Worm (Caenorhabditis elegans) whole organism, mixed stage, embryonic: ENCODE results near the gene C49H3.6.
A peak's percentile ranks its signal among the peaks of the same experiment; 100 is the strongest.

Source experiments
- M03D4.4 ChIP-seq: sonication (generic microtip); optimal IDR thresholded peaks from 2 replicates; lab custom pipeline; 2017; ENCODE audit warnings: mild to moderate bottlenecking, missing genetic modification characterization, missing compliant biosample characterization
- bed-3 ChIP-seq: fragments of 200-800 bp; sonication (Bioruptor generic); optimal IDR thresholded peaks from 3 replicates; lab custom pipeline; 2018; ENCODE audit warnings: mild to moderate bottlenecking, missing genetic modification characterization, moderate library complexity, missing compliant biosample characterization
- ceh-39 ChIP-seq: fragments of 150-350 bp; optimal IDR thresholded peaks from 2 replicates; lab custom pipeline; 2014; ENCODE audit warnings: missing biosample characterization, missing genetic modification characterization
- ceh-43 ChIP-seq: fragments of 200-800 bp; sonication (Bioruptor generic); optimal IDR thresholded peaks from 2 replicates; lab custom pipeline; 2018; ENCODE audit warnings: mild to moderate bottlenecking, missing genetic modification characterization, moderate library complexity, missing compliant biosample characterization
- ceh-83 ChIP-seq: fragments of 200-800 bp; sonication (Bioruptor generic); optimal IDR thresholded peaks from 2 replicates; lab custom pipeline; 2018; ENCODE audit warnings: mild to moderate bottlenecking, missing genetic modification characterization, missing compliant biosample characterization
- ces-1 ChIP-seq: fragments of 150-350 bp; optimal IDR thresholded peaks from 2 replicates; lab custom pipeline; 2014; ENCODE audit warnings: missing biosample characterization, missing genetic modification reagents, missing genetic modification characterization
- drap-1 ChIP-seq: fragments of 200-800 bp; sonication (Bioruptor generic); optimal IDR thresholded peaks from 3 replicates; lab custom pipeline; 2018; ENCODE audit warnings: mild to moderate bottlenecking, missing genetic modification characterization, missing compliant biosample characterization
- elt-1 ChIP-seq: sonication (generic microtip); optimal IDR thresholded peaks from 2 replicates; lab custom pipeline; 2017; ENCODE audit warnings: missing genetic modification characterization, mild to moderate bottlenecking, missing compliant biosample characterization, antibody characterized with exemption, moderate library complexity, borderline replicate concordance; ENCODE audit not compliant: insufficient read depth
- elt-3 ChIP-seq: fragments of 150-350 bp; optimal IDR thresholded peaks from 2 replicates; lab custom pipeline; 2014; ENCODE audit warnings: missing biosample characterization, missing genetic modification characterization
- flh-1 ChIP-seq: fragments of 200-800 bp; sonication (Bioruptor generic); optimal IDR thresholded peaks from 2 replicates; lab custom pipeline; 2018; ENCODE audit warnings: mild to moderate bottlenecking, missing genetic modification characterization, moderate library complexity, missing compliant biosample characterization
- ham-2 ChIP-seq: fragments of 200-800 bp; sonication (Bioruptor generic); optimal IDR thresholded peaks from 2 replicates; lab custom pipeline; 2018; ENCODE audit warnings: mild to moderate bottlenecking, missing genetic modification characterization, missing compliant biosample characterization
- hlh-1 ChIP-seq: fragments of 150-350 bp; optimal IDR thresholded peaks from 2 replicates; lab custom pipeline; 2014; ENCODE audit warnings: missing biosample characterization, missing genetic modification reagents, missing genetic modification characterization
- lin-13 ChIP-seq: fragments of 150-350 bp; optimal IDR thresholded peaks from 2 replicates; lab custom pipeline; 2014; ENCODE audit warnings: missing biosample characterization, missing genetic modification characterization
- lin-32 ChIP-seq: fragments of 200-800 bp; sonication (Bioruptor generic); optimal IDR thresholded peaks from 2 replicates; lab custom pipeline; 2018; ENCODE audit warnings: mild to moderate bottlenecking, missing genetic modification characterization, missing compliant biosample characterization
- lsy-2 ChIP-seq: fragments of 150-350 bp; optimal IDR thresholded peaks from 2 replicates; lab custom pipeline; 2014; ENCODE audit warnings: missing biosample characterization, missing genetic modification characterization
- mab-5 ChIP-seq: fragments of 150-350 bp; optimal IDR thresholded peaks from 2 replicates; lab custom pipeline; 2014; ENCODE audit warnings: missing biosample characterization, missing genetic modification characterization
- mep-1 ChIP-seq: fragments of 150-350 bp; optimal IDR thresholded peaks from 2 replicates; lab custom pipeline; 2017; ENCODE audit warnings: missing biosample characterization, missing genetic modification reagents, missing genetic modification characterization, inconsistent platforms
- mls-2 ChIP-seq: sonication (generic microtip); optimal IDR thresholded peaks from 2 replicates; lab custom pipeline; 2016; ENCODE audit warnings: mild to moderate bottlenecking, missing genetic modification characterization, moderate library complexity, missing compliant biosample characterization
- nhr-12 ChIP-seq: fragments of 150-350 bp; optimal IDR thresholded peaks from 2 replicates; lab custom pipeline; 2014; ENCODE audit warnings: missing biosample characterization, missing genetic modification characterization
- nhr-2 ChIP-seq: fragments of 150-350 bp; optimal IDR thresholded peaks from 2 replicates; lab custom pipeline; 2014; ENCODE audit warnings: missing biosample characterization, missing genetic modification characterization
- nhr-76 ChIP-seq: sonication (generic microtip); optimal IDR thresholded peaks from 2 replicates; lab custom pipeline; 2017; ENCODE audit warnings: missing biosample characterization, missing genetic modification characterization
- pha-4 ChIP-seq: fragments of 150-350 bp; optimal IDR thresholded peaks from 2 replicates; lab custom pipeline; 2018; ENCODE audit warnings: missing biosample characterization, missing genetic modification reagents, missing genetic modification characterization
- snpc-4 ChIP-seq: fragments of 150-350 bp; optimal IDR thresholded peaks from 2 replicates; lab custom pipeline; 2014; ENCODE audit warnings: missing biosample characterization, missing genetic modification characterization
- sptf-1 ChIP-seq: sonication (generic microtip); optimal IDR thresholded peaks from 2 replicates; lab custom pipeline; 2017; ENCODE audit warnings: mild to moderate bottlenecking, missing genetic modification characterization, moderate library complexity, missing compliant biosample characterization
- tbx-8 ChIP-seq: fragments of 200-800 bp; sonication (Bioruptor generic); optimal IDR thresholded peaks from 2 replicates; lab custom pipeline; 2018; ENCODE audit warnings: mild to moderate bottlenecking, missing genetic modification characterization, moderate library complexity, missing compliant biosample characterization
- unc-120 ChIP-seq: sonication (generic microtip); optimal IDR thresholded peaks from 2 replicates; lab custom pipeline; 2017; ENCODE audit warnings: missing genetic modification characterization, missing compliant biosample characterization; ENCODE audit not compliant: poor library complexity, severe bottlenecking
- unc-62 ChIP-seq: fragments of 150-350 bp; optimal IDR thresholded peaks from 2 replicates; lab custom pipeline; 2014; ENCODE audit warnings: missing biosample characterization, missing genetic modification reagents, missing genetic modification characterization
- ztf-11 ChIP-seq: fragments of 150-350 bp; optimal IDR thresholded peaks from 2 replicates; lab custom pipeline; 2014; ENCODE audit warnings: missing biosample characterization, missing genetic modification characterization

Gene C49H3.6

DNA sequence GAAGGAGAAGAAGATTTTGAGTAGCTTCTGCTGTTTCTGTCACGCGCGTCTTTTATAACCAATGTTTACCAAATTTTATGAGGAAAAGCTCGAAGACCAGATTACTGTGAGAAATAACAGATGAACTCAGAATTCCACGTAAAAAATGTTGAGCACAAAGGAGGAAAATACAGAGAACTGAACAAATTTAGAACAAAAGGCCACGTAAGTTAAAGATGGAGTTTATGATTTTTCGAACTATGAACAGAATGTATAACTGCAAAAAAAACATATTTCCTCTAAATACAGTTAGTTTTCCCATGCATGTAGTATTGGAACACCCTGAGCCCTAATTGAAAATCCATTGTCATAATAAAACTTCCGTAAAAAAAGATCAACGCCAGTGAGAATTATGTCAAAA lies 37.4 kb downstream of the C49H3.6 start, which contains the start of gene exc-9:
TSS of gene exc-9 (minus strand) at position 101 of the 400 bp plus-strand sequence.
- TF ChIP-seq elt-1 (tag; lab: Kevin White, UChicago) (no peak), ceh-83 (GFP tag; lab: Kevin White, UChicago) (no peak), mep-1 (tag; lab: Kevin White, UChicago) (no peak), unc-62 (no peak)
- TF ChIP-seq, all 35 proteins: peak for 0

DNA sequence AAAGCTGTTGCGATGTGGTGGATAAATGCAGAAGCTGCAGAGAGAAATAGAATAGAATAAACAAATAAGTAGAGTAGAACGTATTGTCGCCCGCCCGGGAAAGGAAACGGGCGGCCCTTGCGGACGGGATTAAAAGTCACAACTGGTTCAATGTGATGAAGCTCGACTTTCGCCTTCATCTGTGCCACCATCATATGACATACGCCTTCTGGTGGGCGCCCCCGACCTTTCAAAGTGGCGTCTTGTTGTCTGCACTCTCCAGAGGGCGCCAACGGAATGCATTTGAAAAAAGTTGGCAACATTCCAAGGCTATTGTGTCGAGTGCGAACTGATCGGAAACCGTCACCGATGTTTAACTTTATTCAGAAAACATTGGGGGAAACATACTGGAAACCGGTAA lies 39.7 kb downstream of the C49H3.6 start:
- TF ChIP-seq ceh-39 (tag; lab: Kevin White, UChicago) (no peak), elt-1 (tag; lab: Kevin White, UChicago) (no peak), nhr-76 (no peak), snpc-4 (no peak), drap-1 (GFP tag; lab: Kevin White, UChicago) (no peak), pha-4 (no peak), lin-32 (GFP tag; lab: Kevin White, UChicago) (no peak), ces-1 (GFP tag; lab: Kevin White, UChicago) (no peak), nhr-2 (tag; lab: Kevin White, UChicago) (no peak), flh-1 (GFP tag; lab: Kevin White, UChicago) (no peak), lsy-2 (tag; lab: Kevin White, UChicago) (no peak), ceh-83 (GFP tag; lab: Kevin White, UChicago) (no peak)

DNA sequence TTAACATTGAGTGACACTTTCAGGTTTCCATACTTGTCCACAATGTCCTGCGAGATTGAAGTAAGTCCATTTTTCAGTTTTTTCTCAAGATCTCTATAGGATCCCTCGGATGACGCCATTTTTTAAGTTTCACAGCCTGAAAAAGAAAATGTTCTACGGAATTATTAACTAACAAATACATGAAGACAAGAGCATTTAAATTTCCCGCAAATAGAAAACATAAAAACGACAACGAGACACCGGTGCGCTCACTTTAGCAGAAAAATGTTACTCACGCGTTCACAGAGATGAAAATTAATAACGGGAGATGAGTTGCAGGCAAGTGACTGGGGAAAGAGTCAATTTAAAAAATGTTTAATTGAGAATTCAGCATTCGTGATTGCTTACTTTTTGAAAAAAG lies 42.9 kb downstream of the C49H3.6 start, which contains the start of gene czw-1:
TSS of gene czw-1 (minus strand) at position 369 of the 400 bp plus-strand sequence.
- TF ChIP-seq bed-3 = no peak
- no peak for TF ChIP-seq mep-1 (tag; lab: Kevin White, UChicago)
- no peak for TF ChIP-seq nhr-76
- no peak for TF ChIP-seq tbx-8 (GFP tag; lab: Kevin White, UChicago)
- TF ChIP-seq, all 35 proteins: peak for 0

DNA sequence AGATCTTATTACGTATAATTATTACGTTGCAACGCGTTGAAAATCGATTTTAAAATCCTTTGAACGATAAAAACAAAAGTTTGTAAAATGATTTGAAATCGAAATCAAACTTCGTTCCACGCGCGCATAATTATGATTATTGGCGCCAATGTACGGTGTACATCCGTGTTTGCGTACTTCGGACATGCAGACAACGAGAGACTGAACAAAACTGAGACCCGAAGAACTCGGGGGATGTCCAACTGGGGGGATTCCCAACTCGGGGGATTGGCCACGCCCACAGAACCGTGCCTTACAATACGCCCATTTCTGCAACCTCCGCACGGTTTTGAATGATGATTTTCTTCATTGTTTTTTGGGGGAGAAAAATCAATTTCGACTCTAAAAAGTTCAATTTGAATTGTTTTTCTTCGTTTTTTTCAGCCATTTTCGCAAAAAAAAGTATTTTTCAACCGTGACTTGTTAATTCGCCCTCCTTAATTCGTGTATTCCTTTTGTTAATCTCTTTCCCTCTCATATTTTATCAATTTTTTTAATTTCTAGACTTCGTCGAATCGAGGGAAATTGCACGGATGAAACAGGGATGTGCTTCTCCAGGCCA lies 43.5 kb downstream of the C49H3.6 start, which contains the start of gene F20D12.12:
TSS of gene F20D12.12 (plus strand) at position 542 of the 601 bp plus-strand sequence.
- peak; percentile 4 for TF ChIP-seq drap-1 (GFP tag; lab: Kevin White, UChicago)
- TF ChIP-seq mls-2 = peak; percentile 23
- TF ChIP-seq lsy-2 (tag; lab: Kevin White, UChicago) = peak; percentile 94
- peak; percentile 66 for TF ChIP-seq ces-1 (GFP tag; lab: Kevin White, UChicago)
- peak; percentile 6 for TF ChIP-seq pha-4
- peak; percentile 57 for TF ChIP-seq mep-1 (tag; lab: Kevin White, UChicago)
- peak; percentile 61 for TF ChIP-seq sptf-1 (tag; lab: Kevin White, UChicago)
- peak; percentile 84 for TF ChIP-seq unc-120 (tag; lab: Kevin White, UChicago)
- TF ChIP-seq lin-13 (tag; lab: Kevin White, UChicago) = peak; percentile 50

DNA sequence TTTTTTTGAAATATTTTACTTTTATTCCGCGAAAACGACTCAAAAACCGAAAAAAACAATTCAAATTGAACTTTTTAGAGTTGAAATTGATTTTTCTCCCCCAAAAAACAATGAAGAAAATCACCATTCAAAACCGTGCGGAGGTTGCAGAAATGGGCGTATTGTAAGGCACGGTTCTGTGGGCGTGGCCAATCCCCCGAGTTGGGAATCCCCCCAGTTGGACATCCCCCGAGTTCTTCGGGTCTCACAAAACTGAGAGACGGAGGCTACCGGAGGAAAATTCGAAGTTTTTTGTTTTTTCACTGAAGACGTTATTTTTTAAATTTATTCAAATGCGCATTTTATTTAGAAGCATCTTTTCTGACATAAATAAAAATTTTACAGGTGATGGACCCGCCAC lies 44.8 kb downstream of the C49H3.6 start, which contains the start of gene mcm-3AP:
TSS of gene mcm-3AP (plus strand) at position 383 of the 400 bp plus-strand sequence.
- TF ChIP-seq lsy-2 (tag; lab: Kevin White, UChicago) = peak; percentile 70

DNA sequence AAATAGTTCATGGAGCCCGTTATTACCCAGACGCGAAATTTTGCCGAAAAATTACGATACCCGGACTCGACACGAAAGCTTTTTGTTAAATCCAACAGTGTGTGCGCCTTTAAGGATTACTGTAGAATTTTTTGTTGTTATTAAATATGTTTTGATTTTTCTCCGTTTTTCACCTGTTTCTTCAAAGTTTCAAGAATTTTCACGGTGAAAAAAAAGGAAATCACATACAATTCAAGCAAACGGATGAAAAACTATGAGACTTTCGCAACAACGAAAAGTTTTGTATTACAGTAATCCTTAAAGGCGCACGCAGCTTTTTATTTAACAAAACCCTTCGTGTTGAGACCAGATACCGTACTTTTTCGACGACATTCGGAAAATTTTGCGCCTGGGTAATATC lies 50.5 kb downstream of the C49H3.6 start:
- TF ChIP-seq drap-1 (GFP tag; lab: Kevin White, UChicago) (no peak), M03D4.4 (no peak), nhr-12 (no peak), mab-5 (no peak), bed-3 (no peak), ham-2 (GFP tag; lab: Kevin White, UChicago) (no peak), elt-3 (no peak), ztf-11 (no peak), ces-1 (GFP tag; lab: Kevin White, UChicago) (no peak), unc-62 (no peak), hlh-1 (tag; lab: Kevin White, UChicago) (no peak), sptf-1 (tag; lab: Kevin White, UChicago) (no peak), unc-120 (tag; lab: Kevin White, UChicago) (no peak), ceh-43 (GFP tag; lab: Kevin White, UChicago) (no peak)
